Fruit fly (Drosophila melanogaster) whole organism, embryonic: Measurements from ENCODE around the gene CG3984.

Experiments used
- Abd-B ChIP-seq: fragments of 200-800 bp; sonication (Bioruptor generic); optimal IDR thresholded peaks from 2 replicates; lab custom pipeline; 2018; ENCODE audit warnings: missing biosample characterization, mild to moderate bottlenecking, missing genetic modification characterization, moderate library complexity
- CG14965 ChIP-seq: fragments of 200-800 bp; sonication (Bioruptor generic); optimal IDR thresholded peaks from 2 replicates; lab custom pipeline; 2016; ENCODE audit warnings: missing biosample characterization, missing genetic modification characterization, borderline replicate concordance
- CG32767 ChIP-seq: fragments of 200-800 bp; sonication (Bioruptor generic); IDR thresholded peaks from 2 replicates; pipeline ENCODE4 v1.3.6; 2022; ENCODE audit warnings: missing biosample characterization, missing genetic modification characterization
- CG4730 ChIP-seq: fragments of 200-800 bp; sonication (Bioruptor generic); IDR thresholded peaks from 2 replicates; pipeline ENCODE4 v1.3.6; 2022; ENCODE audit warnings: missing biosample characterization, missing genetic modification characterization
- CG4854 ChIP-seq: fragments of 200-800 bp; sonication (Bioruptor generic); optimal IDR thresholded peaks from 2 replicates; lab custom pipeline; 2016; ENCODE audit warnings: missing biosample characterization, missing genetic modification characterization, inconsistent platforms
- Elba2 ChIP-seq: fragments of 200-800 bp; sonication (Bioruptor generic); optimal IDR thresholded peaks from 3 replicates; lab custom pipeline; 2016; ENCODE audit warnings: missing biosample characterization, missing genetic modification characterization
- Nf-YC ChIP-seq: fragments of 200-800 bp; optimal IDR thresholded peaks from 3 replicates; lab custom pipeline; 2019; ENCODE audit warnings: missing biosample characterization, mild to moderate bottlenecking, missing genetic modification characterization, moderate library complexity
- Sox102F ChIP-seq: fragments of 200-800 bp; sonication (Bioruptor generic); optimal IDR thresholded peaks from 2 replicates; lab custom pipeline; 2018; ENCODE audit warnings: missing biosample characterization, mild to moderate bottlenecking, missing genetic modification characterization, moderate library complexity
- dm ChIP-seq: fragments of 200-800 bp; sonication (Bioruptor generic); optimal IDR thresholded peaks from 3 replicates; lab custom pipeline; 2016; ENCODE audit warnings: missing biosample characterization, missing genetic modification characterization
- ro ChIP-seq: fragments of 200-800 bp; sonication (Bioruptor generic); IDR thresholded peaks from 2 replicates; pipeline ENCODE4 v1.3.6; 2022; ENCODE audit warnings: missing biosample characterization, missing genetic modification characterization

- TF ChIP-seq Abd-B (no peak), CG4854 (GFP tag; lab: Kevin White, UChicago) (no peak), Nf-YC (tag; lab: Kevin White, UChicago) (no peak), CG32767 (GFP tag; lab: Robert Waterston, UW) (no peak), Sox102F (no peak), CG4730 (GFP tag; lab: Robert Waterston, UW) (no peak), dm (GFP tag; lab: Kevin White, UChicago) (no peak), ro (GFP tag; lab: Robert Waterston, UW) (no peak), Elba2 (GFP tag; lab: Kevin White, UChicago) (no peak), CG14965 (GFP tag; lab: Kevin White, UChicago) (no peak)
Observed at dm6 chr3R:15125796-15126195, 11.2 kb upstream of the CG3984 start.
